Worm (Caenorhabditis elegans): ENCODE results near the gene T25B9.9.

DNA sequence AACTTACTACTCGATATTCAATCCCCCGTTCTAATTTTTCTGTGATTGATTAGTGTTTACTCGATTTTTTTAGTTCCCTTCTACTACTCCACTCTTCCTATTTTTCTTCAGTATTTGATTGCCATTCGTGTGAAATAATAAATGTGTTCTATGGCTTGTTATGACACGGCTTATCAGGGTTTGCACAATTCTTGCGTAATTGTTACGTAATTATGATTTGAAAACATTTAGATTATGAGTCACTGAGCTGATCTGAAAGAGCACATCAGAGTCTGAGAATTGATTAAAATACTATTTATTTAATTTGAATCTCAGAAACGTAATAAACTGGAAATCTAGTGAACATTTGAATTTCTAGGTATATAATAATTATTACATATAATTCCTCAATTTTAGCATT lies 8.1 kb downstream of the T25B9.9 start:
- TF ChIP-seq ztf-11 (tag; optimal IDR thresholded peaks at IDR 0.05) (no peak), ama-1 (optimal IDR thresholded peaks at IDR 0.05) (no peak)
